Fruit fly (Drosophila melanogaster): ENCODE data around the gene CenG1A.

CenG1A gene

DNA sequence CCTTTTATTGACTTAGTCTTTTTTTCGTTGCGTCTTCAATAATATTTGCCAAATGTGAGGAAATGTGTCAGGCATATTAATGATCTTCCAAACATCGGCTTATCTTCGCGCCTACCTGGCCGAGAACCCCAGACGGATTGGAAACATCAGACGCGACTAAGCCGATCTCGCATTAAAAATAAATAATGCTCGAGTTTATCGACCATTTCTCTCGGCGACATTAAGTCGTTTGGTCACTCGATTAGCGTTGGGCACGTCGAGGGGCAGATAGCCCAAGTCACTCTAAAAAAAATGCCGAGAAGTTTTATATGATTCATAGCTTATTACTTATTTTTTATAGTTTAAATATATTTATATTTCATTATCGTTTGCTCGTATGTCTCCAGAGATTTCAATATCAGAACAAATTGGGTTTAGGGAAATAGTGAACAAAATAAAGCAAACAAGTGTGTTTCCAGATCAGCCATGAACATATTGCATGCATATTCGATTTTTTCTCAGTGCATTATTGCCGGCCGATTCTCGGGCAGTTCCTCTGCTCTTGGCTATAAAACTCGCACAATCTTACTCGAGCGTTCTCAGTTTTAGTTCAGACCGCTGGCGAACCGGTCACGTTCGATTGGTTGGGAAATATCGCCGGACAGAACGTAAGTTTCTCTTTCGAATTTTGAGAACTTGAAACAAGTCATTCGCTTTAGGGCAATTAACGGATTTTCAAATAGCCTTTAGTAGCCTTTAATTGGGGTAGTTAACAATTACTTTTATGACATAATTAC is 69.9 kb downstream of the CenG1A start, which contains the start of gene Ance (continued):
- TF ChIP-seq grn (GFP tag; optimal IDR thresholded peaks at IDR 0.05) (no peak), Asciz (GFP tag; optimal IDR thresholded peaks at IDR 0.05) (no peak), dati (GFP tag; IDR thresholded peaks at IDR 0.05) (no peak), CG16863 (GFP tag; optimal IDR thresholded peaks at IDR 0.05) (no peak), mirr (GFP tag; optimal IDR thresholded peaks at IDR 0.05) (no peak), CG2120 (GFP tag; optimal IDR thresholded peaks at IDR 0.05) (peak; percentile 59), Hey (tag; optimal IDR thresholded peaks at IDR 0.05) (no peak), CG17361 (GFP tag; IDR thresholded peaks at IDR 0.05) (no peak), caup (GFP tag; optimal IDR thresholded peaks at IDR 0.05; ENCODE audit: severe bottlenecking) (peak; percentile 8), CG32767 (GFP tag; IDR thresholded peaks at IDR 0.05) (no peak), jigr1 (GFP tag; IDR thresholded peaks at IDR 0.05) (no peak), trh (GFP tag; optimal IDR thresholded peaks at IDR 0.05) (no peak), bbx (GFP tag; IDR thresholded peaks at IDR 0.05; ENCODE audit: partially characterized antibody) (no peak), CG4820 (GFP tag; optimal IDR thresholded peaks at IDR 0.05) (peak; percentile 18), NFAT (GFP tag; IDR thresholded peaks at IDR 0.05) (0 out of 2 replicates have a peak, but pooled peaks have one; percentile 51), CG11723 (GFP tag; optimal IDR thresholded peaks at IDR 0.05) (no peak), CG10431 (GFP tag; optimal IDR thresholded peaks at IDR 0.05) (no peak), Drgx (GFP tag; IDR thresholded peaks at IDR 0.05) (0 out of 2 replicates have a peak, but pooled peaks have one; percentile 27), CG10321 (GFP tag; IDR thresholded peaks at IDR 0.05) (no peak), CG1603 (tag; optimal IDR thresholded peaks at IDR 0.05) (no peak), CG11560 (tag; IDR thresholded peaks at IDR 0.05) (no peak), CG2199 (GFP tag; IDR thresholded peaks at IDR 0.05) (no peak), usp (GFP tag; optimal IDR thresholded peaks at IDR 0.05) (no peak), CG10209 (GFP tag; optimal IDR thresholded peaks at IDR 0.05) (peak; percentile 51), CoRest (tag; optimal IDR thresholded peaks at IDR 0.05) (peak; percentile 55), Rx (GFP tag; IDR thresholded peaks at IDR 0.05) (no peak), CG9817 (tag; optimal IDR thresholded peaks at IDR 0.05) (peak; percentile 50), CG31388 (GFP tag; optimal IDR thresholded peaks at IDR 0.05) (no peak), Mes4 (GFP tag; optimal IDR thresholded peaks at IDR 0.05) (no peak), Pdp1 (GFP tag; optimal IDR thresholded peaks at IDR 0.05) (peak in 1 of 2 experiments; percentile 0), Poxn (GFP tag; IDR thresholded peaks at IDR 0.05) (no peak), grau (tag; optimal IDR thresholded peaks at IDR 0.05) (peak; percentile 71), Eip74EF (GFP tag; optimal IDR thresholded peaks at IDR 0.05) (peak in 1 of 2 experiments; percentile 62), Atf-2 (GFP tag; optimal IDR thresholded peaks at IDR 0.05) (no peak), ap (GFP tag; IDR thresholded peaks at IDR 0.05) (no peak), jumu (GFP tag; optimal IDR thresholded peaks at IDR 0.05) (no peak), Dek (tag; optimal IDR thresholded peaks at IDR 0.05) (peak; percentile 30), D19A (tag; optimal IDR thresholded peaks at IDR 0.05) (no peak), CG12659 (GFP tag; optimal IDR thresholded peaks at IDR 0.05) (peak; percentile 61), wor (GFP tag; IDR thresholded peaks at IDR 0.05) (no peak), Meics (GFP tag; optimal IDR thresholded peaks at IDR 0.05) (peak; percentile 61), E2f1 (GFP tag; IDR thresholded peaks at IDR 0.05) (0 out of 2 replicates have a peak, but pooled peaks have one; percentile 28), CG7271 (tag; optimal IDR thresholded peaks at IDR 0.05) (no peak), vfl (GFP tag; optimal IDR thresholded peaks at IDR 0.05) (no peak), Mad (GFP tag; optimal IDR thresholded peaks at IDR 0.05) (no peak), Ravus (GFP tag; IDR thresholded peaks at IDR 0.05) (no peak), CG15514 (GFP tag; optimal IDR thresholded peaks at IDR 0.05) (peak; percentile 19), tup (GFP tag; optimal IDR thresholded peaks at IDR 0.05) (no peak), YL-1 (GFP tag; optimal IDR thresholded peaks at IDR 0.05) (no peak)

All from whole organism, embryonic.